Fruit fly (Drosophila melanogaster) whole organism, embryonic: ENCODE measurements around the gene CG34348.
A peak's percentile ranks its signal among the peaks of the same experiment; 100 is the strongest.

Experiments used
- CG1024 ChIP-seq: fragments of 200-800 bp; sonication (Bioruptor generic); IDR thresholded peaks from 2 replicates; pipeline ENCODE4 v1.3.6; 2022; ENCODE audit warnings: missing biosample characterization, missing genetic modification characterization
- CG10462 ChIP-seq: fragments of 200-800 bp; sonication (Bioruptor generic); optimal IDR thresholded peaks from 2 replicates; lab custom pipeline; 2016; ENCODE audit warnings: missing biosample characterization, missing genetic modification characterization
- CG10565 ChIP-seq: fragments of 200-800 bp; sonication (Bioruptor generic); optimal IDR thresholded peaks from 3 replicates; lab custom pipeline; 2016; ENCODE audit warnings: missing biosample characterization, mild to moderate bottlenecking, missing genetic modification characterization
- CG11456 ChIP-seq: fragments of 200-800 bp; sonication (Bioruptor generic); IDR thresholded peaks from 3 replicates; pipeline ENCODE4 v1.3.6; 2022; ENCODE audit warnings: missing biosample characterization, missing genetic modification characterization
- CG11696 ChIP-seq: fragments of 200-800 bp; sonication (Bioruptor generic); IDR thresholded peaks from 2 replicates; pipeline ENCODE4 v1.3.6; 2022; ENCODE audit warnings: missing biosample characterization, missing genetic modification characterization
- CG13287 ChIP-seq: fragments of 200-800 bp; sonication (Bioruptor generic); IDR thresholded peaks from 2 replicates; pipeline ENCODE4 v1.3.6; 2022; ENCODE audit warnings: missing biosample characterization, missing genetic modification characterization; ENCODE audit not compliant: partially characterized antibody
- CG14860 ChIP-seq: fragments of 200-800 bp; sonication (Bioruptor generic); IDR thresholded peaks from 3 replicates; pipeline ENCODE4 v1.3.6; 2022; ENCODE audit warnings: missing biosample characterization, missing genetic modification characterization; ENCODE audit not compliant: partially characterized antibody
- CG15479 ChIP-seq: fragments of 200-800 bp; sonication (Bioruptor generic); optimal IDR thresholded peaks from 3 replicates; lab custom pipeline; 2019; ENCODE audit warnings: missing biosample characterization, mild to moderate bottlenecking, missing genetic modification characterization, moderate library complexity
- CG15601 ChIP-seq: fragments of 200-800 bp; sonication (Bioruptor generic); optimal IDR thresholded peaks from 3 replicates; lab custom pipeline; 2019; ENCODE audit warnings: missing biosample characterization, mild to moderate bottlenecking, missing genetic modification characterization, moderate library complexity
- CG17359 ChIP-seq: fragments of 200-800 bp; sonication (Bioruptor generic); optimal IDR thresholded peaks from 3 replicates; lab custom pipeline; 2018; ENCODE audit warnings: missing biosample characterization, mild to moderate bottlenecking, missing genetic modification characterization, moderate library complexity
- CG1832 ChIP-seq: fragments of 200-800 bp; sonication (Bioruptor generic); optimal IDR thresholded peaks from 2 replicates; lab custom pipeline; 2017; ENCODE audit warnings: missing biosample characterization, mild to moderate bottlenecking, missing genetic modification characterization, inconsistent platforms
- CG18599 ChIP-seq: fragments of 200-800 bp; sonication (Bioruptor generic); optimal IDR thresholded peaks from 3 replicates; lab custom pipeline; 2017; ENCODE audit warnings: missing biosample characterization, missing genetic modification characterization, mild to moderate bottlenecking, moderate library complexity, missing genetic modification reagents
- CG2120 ChIP-seq: fragments of 200-800 bp; sonication (Bioruptor generic); optimal IDR thresholded peaks from 3 replicates; lab custom pipeline; 2016; ENCODE audit warnings: missing biosample characterization, missing genetic modification characterization
- CG30020 ChIP-seq: fragments of 200-800 bp; optimal IDR thresholded peaks from 2 replicates; lab custom pipeline; 2019; ENCODE audit warnings: missing biosample characterization, mild to moderate bottlenecking, missing genetic modification characterization, moderate library complexity
- CG32772 ChIP-seq: fragments of 200-800 bp; sonication (Bioruptor generic); IDR thresholded peaks from 2 replicates; pipeline ENCODE4 v1.3.6; 2022; ENCODE audit warnings: missing biosample characterization, missing genetic modification characterization
- CG4617 ChIP-seq: fragments of 200-800 bp; sonication (Bioruptor generic); optimal IDR thresholded peaks from 3 replicates; lab custom pipeline; 2016; ENCODE audit warnings: missing biosample characterization, missing genetic modification characterization, borderline replicate concordance
- CG7786 ChIP-seq: fragments of 200-800 bp; sonication (Bioruptor generic); optimal IDR thresholded peaks from 2 replicates; lab custom pipeline; 2016; ENCODE audit warnings: missing biosample characterization, missing genetic modification characterization
- CG8478 ChIP-seq: fragments of >200 bp; optimal IDR thresholded peaks from 2 replicates; lab custom pipeline; 2018
- CrebB ChIP-seq: fragments of 200-800 bp; sonication (Bioruptor generic); optimal IDR thresholded peaks from 3 replicates; lab custom pipeline; 2018; ENCODE audit warnings: missing biosample characterization, mild to moderate bottlenecking, missing genetic modification characterization
- Dip3 ChIP-seq: fragments of 200-800 bp; sonication (Bioruptor generic); optimal IDR thresholded peaks from 3 replicates; lab custom pipeline; 2016; ENCODE audit warnings: missing biosample characterization, missing genetic modification characterization
- ERR ChIP-seq: fragments of 200-800 bp; sonication (Bioruptor generic); optimal IDR thresholded peaks from 2 replicates; lab custom pipeline; 2016; ENCODE audit warnings: missing biosample characterization, missing genetic modification characterization
- Eip74EF ChIP-seq, 2 experiments: fragments of 200-800 bp in 1 of 2; fragments of >200 bp in 1 of 2; sonication (Bioruptor generic) in 1 of 2; optimal IDR thresholded peaks; 2 replicates each; lab custom pipeline; 2017 to 2019; ENCODE audit warnings: missing biosample characterization in 2 of 2, missing genetic modification characterization in 2 of 2, mild to moderate bottlenecking in 1 of 2, moderate library complexity in 1 of 2
- Jarid2 ChIP-seq: fragments of 200-800 bp; sonication (Bioruptor generic); optimal IDR thresholded peaks from 3 replicates; lab custom pipeline; 2017; ENCODE audit warnings: mild to moderate bottlenecking, missing biosample characterization, missing genetic modification reagents, missing genetic modification characterization
- Pdp1 ChIP-seq, 2 experiments: fragments of 200-800 bp; sonication (Bioruptor generic); optimal IDR thresholded peaks; 3 replicates each; lab custom pipeline; 2016; ENCODE audit warnings: missing biosample characterization in 2 of 2, missing genetic modification characterization in 2 of 2, mild to moderate bottlenecking in 1 of 2, moderate library complexity in 1 of 2
- Scr ChIP-seq: fragments of 200-800 bp; sonication (Bioruptor generic); IDR thresholded peaks from 2 replicates; pipeline ENCODE4 v1.3.6; 2022; ENCODE audit warnings: missing biosample characterization, missing genetic modification characterization; ENCODE audit not compliant: partially characterized antibody
- Taf1 ChIP-seq: fragments of 200-800 bp; sonication (Bioruptor generic); IDR thresholded peaks from 2 replicates; pipeline ENCODE4 v1.3.6; 2022; ENCODE audit warnings: missing biosample characterization, missing genetic modification characterization
- Trl ChIP-seq, 3 experiments: fragments of >200 bp in 2 of 3; fragments of 200-800 bp in 1 of 3; sonication (Bioruptor generic) in 1 of 3; optimal IDR thresholded peaks; 2 replicates in 1 of 3; 3 replicates in 2 of 3; lab custom pipeline; 2016 to 2017; ENCODE audit warnings: missing biosample characterization in 1 of 3, missing genetic modification characterization in 1 of 3
- bigmax ChIP-seq: fragments of 200-800 bp; sonication (Bioruptor generic); optimal IDR thresholded peaks from 2 replicates; lab custom pipeline; 2018; ENCODE audit warnings: missing biosample characterization, mild to moderate bottlenecking, missing genetic modification characterization
- bsh ChIP-seq, 2 experiments: fragments of 200-800 bp; sonication (Bioruptor generic); optimal IDR thresholded peaks; 2 replicates each; lab custom pipeline; 2017 to 2018; ENCODE audit warnings: mild to moderate bottlenecking in 2 of 2, missing biosample characterization in 2 of 2, missing genetic modification characterization in 2 of 2, moderate library complexity in 1 of 2
- cg ChIP-seq: fragments of 200-800 bp; sonication (Bioruptor generic); optimal IDR thresholded peaks from 3 replicates; lab custom pipeline; 2019; ENCODE audit warnings: missing biosample characterization, mild to moderate bottlenecking, missing genetic modification characterization, moderate library complexity
- chinmo ChIP-seq: fragments of 200-800 bp; sonication (Bioruptor generic); IDR thresholded peaks from 4 replicates; pipeline ENCODE4 v1.3.6; 2022; ENCODE audit warnings: missing biosample characterization, missing genetic modification characterization; ENCODE audit not compliant: partially characterized antibody
- gce ChIP-seq: fragments of 200-800 bp; sonication (Bioruptor generic); IDR thresholded peaks from 3 replicates; pipeline ENCODE4 v1.3.6; 2022; ENCODE audit warnings: missing biosample characterization, missing genetic modification characterization
- gcm ChIP-seq: fragments of 200-800 bp; sonication (Bioruptor generic); optimal IDR thresholded peaks from 2 replicates; lab custom pipeline; 2019; ENCODE audit warnings: missing biosample characterization, mild to moderate bottlenecking, missing genetic modification characterization, moderate library complexity
- kah ChIP-seq: fragments of 200-800 bp; sonication (Bioruptor generic); optimal IDR thresholded peaks from 2 replicates; lab custom pipeline; 2018; ENCODE audit warnings: missing biosample characterization, mild to moderate bottlenecking, missing genetic modification characterization
- klu ChIP-seq: fragments of 200-800 bp; sonication (Bioruptor generic); IDR thresholded peaks from 2 replicates; pipeline ENCODE4 v1.3.6; 2022; ENCODE audit warnings: missing biosample characterization, missing genetic modification characterization
- kni ChIP-seq: fragments of 200-800 bp; sonication (Bioruptor generic); optimal IDR thresholded peaks from 3 replicates; lab custom pipeline; 2017; ENCODE audit warnings: mild to moderate bottlenecking, missing biosample characterization, missing genetic modification reagents, missing genetic modification characterization
- lbe ChIP-seq: fragments of 200-800 bp; sonication (Bioruptor generic); optimal IDR thresholded peaks from 2 replicates; lab custom pipeline; 2016; ENCODE audit warnings: missing biosample characterization, mild to moderate bottlenecking, missing genetic modification characterization
- nerfin-1 ChIP-seq: fragments of 200-800 bp; sonication (Bioruptor generic); optimal IDR thresholded peaks from 3 replicates; lab custom pipeline; 2019; ENCODE audit warnings: missing biosample characterization, mild to moderate bottlenecking, missing genetic modification characterization, moderate library complexity
- nerfin-2 ChIP-seq: fragments of 200-800 bp; sonication (Bioruptor generic); IDR thresholded peaks from 2 replicates; pipeline ENCODE4 v1.3.6; 2022; ENCODE audit warnings: missing biosample characterization, missing genetic modification characterization; ENCODE audit not compliant: partially characterized antibody
- nom ChIP-seq: fragments of 200-800 bp; sonication (Bioruptor generic); optimal IDR thresholded peaks from 2 replicates; lab custom pipeline; 2017; ENCODE audit warnings: missing biosample characterization, missing genetic modification characterization, mild to moderate bottlenecking, moderate library complexity, missing genetic modification reagents
- pzg ChIP-seq: fragments of 200-800 bp; sonication (Bioruptor generic); optimal IDR thresholded peaks from 3 replicates; lab custom pipeline; 2018; ENCODE audit warnings: missing biosample characterization, mild to moderate bottlenecking, missing genetic modification characterization, moderate library complexity
- scrt ChIP-seq: fragments of 200-800 bp; sonication (Bioruptor generic); optimal IDR thresholded peaks from 2 replicates; lab custom pipeline; 2018; ENCODE audit warnings: missing biosample characterization, mild to moderate bottlenecking, missing genetic modification characterization, moderate library complexity
- sna ChIP-seq: fragments of 200-800 bp; sonication (Bioruptor generic); IDR thresholded peaks from 2 replicates; pipeline ENCODE4 v1.3.6; 2022; ENCODE audit warnings: missing biosample characterization, missing genetic modification characterization; ENCODE audit not compliant: partially characterized antibody
- stc ChIP-seq: fragments of 200-800 bp; sonication (Bioruptor generic); IDR thresholded peaks from 2 replicates; pipeline ENCODE4 v1.3.6; 2022; ENCODE audit warnings: missing biosample characterization, missing genetic modification characterization
- stwl ChIP-seq: fragments of 200-800 bp; sonication (Bioruptor generic); optimal IDR thresholded peaks from 3 replicates; lab custom pipeline; 2018; ENCODE audit warnings: missing biosample characterization, mild to moderate bottlenecking, missing genetic modification characterization, moderate library complexity
- zen ChIP-seq: fragments of 200-800 bp; sonication (Bioruptor generic); optimal IDR thresholded peaks from 3 replicates; lab custom pipeline; 2018; ENCODE audit warnings: missing biosample characterization, mild to moderate bottlenecking, missing genetic modification characterization, moderate library complexity

CG34348 gene

DNA sequence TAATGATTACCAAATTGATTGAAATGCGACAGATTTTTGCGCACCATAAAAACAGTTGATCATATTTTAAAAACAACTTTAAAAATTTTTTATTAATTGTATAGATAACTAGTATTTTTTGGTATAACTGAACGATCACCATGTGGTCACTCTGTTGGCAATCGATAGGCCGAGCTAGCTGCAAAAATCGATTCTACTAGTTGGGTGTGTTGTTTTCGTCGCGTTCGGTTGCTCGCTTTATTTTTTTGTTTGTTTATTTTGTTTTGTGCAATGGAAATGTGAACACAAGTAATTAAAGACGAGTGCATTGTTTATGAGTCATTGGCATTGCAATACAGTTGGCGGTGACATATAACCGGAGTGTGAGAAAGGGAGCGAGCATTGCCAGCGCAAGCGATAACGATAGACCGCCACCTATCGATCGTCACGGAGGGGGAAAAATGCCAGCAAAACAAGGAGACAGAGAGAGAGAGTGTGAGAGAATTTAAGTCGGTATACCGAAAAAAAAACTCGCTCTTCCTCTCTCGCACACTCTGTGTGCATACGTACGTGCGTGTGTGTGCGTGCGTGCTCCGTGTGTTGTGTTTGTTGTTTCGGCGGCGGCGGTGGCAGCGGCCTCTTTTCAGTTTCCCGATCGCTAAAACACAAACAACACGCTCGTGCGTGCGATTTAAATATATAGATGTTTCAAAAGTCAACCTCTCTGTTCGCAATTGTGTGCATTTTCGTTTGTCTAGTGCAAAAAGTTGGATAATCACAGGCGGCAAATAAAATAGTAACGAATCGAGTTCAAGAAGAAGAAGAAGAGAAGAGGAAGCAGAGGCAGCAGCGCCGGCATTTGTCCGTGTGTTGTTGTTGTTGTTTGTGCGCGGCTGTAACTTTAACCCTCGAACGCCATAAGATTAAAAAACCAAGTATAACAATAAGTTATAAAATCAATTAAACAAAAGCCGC lies 50.1 kb downstream of the CG34348 start (continued):
- TF ChIP-seq CG11696 (GFP tag; lab: Robert Waterston, UW) (no peak), Eip74EF (GFP tag; optimal IDR thresholded peaks at IDR 0.05; lab: Kevin White, UChicago) (peak in 1 of 2 experiments; percentile 45), stc (GFP tag; lab: Robert Waterston, UW) (peak; percentile 60; the same call in 1 of the 2 replicates), gce (no peak), nerfin-1 (tag; lab: Kevin White, UChicago) (peak; percentile 56), lbe (GFP tag; lab: Kevin White, UChicago) (peak; percentile 9), CG15601 (tag; lab: Kevin White, UChicago) (no peak), Taf1 (no peak), Scr (GFP tag; lab: Robert Waterston, UW) (peak; percentile 78), CG17359 (tag; lab: Kevin White, UChicago) (peak; percentile 2), chinmo (GFP tag; lab: Robert Waterston, UW) (peak; percentile 65; the same call in 3 of the 4 replicates), sna (GFP tag; lab: Robert Waterston, UW) (peak; percentile 84), CG4617 (GFP tag; lab: Kevin White, UChicago) (peak; percentile 49), CG10565 (GFP tag; lab: Kevin White, UChicago) (no peak), Pdp1 (GFP tag; optimal IDR thresholded peaks at IDR 0.05; lab: Kevin White, UChicago) (peak in 1 of 2 experiments; percentile 7), bigmax (GFP tag; lab: Kevin White, UChicago) (no peak), scrt (GFP tag; lab: Kevin White, UChicago) (no peak), kah (GFP tag; lab: Kevin White, UChicago) (no peak), CG32772 (GFP tag; lab: Robert Waterston, UW) (no peak), Jarid2 (GFP tag; lab: Kevin White, UChicago) (peak; percentile 58), CG10462 (no peak), CG30020 (peak; percentile 28), stwl (tag; lab: Kevin White, UChicago) (peak; percentile 70), CG1024 (GFP tag; lab: Robert Waterston, UW) (no peak), klu (GFP tag; lab: Robert Waterston, UW) (no peak), CG13287 (peak; percentile 76), CG2120 (no peak), CG15479 (GFP tag; lab: Kevin White, UChicago) (peak; percentile 13), CrebB (tag; lab: Kevin White, UChicago) (peak; percentile 20), cg (GFP tag; lab: Kevin White, UChicago) (peak; percentile 90), CG14860 (GFP tag; lab: Robert Waterston, UW) (peak; percentile 83), nom (GFP tag; lab: Kevin White, UChicago) (peak; percentile 14), Dip3 (GFP tag; lab: Kevin White, UChicago) (no peak), pzg (GFP tag; lab: Kevin White, UChicago) (peak; percentile 36), kni (GFP tag; lab: Kevin White, UChicago) (peak; percentile 23), CG8478 (no peak), CG7786 (GFP tag; lab: Kevin White, UChicago) (no peak), ERR (GFP tag; lab: Kevin White, UChicago) (no peak), bsh (GFP tag; optimal IDR thresholded peaks at IDR 0.05; lab: Kevin White, UChicago) (peak in 1 of 2 experiments; percentile 43), CG18599 (GFP tag; lab: Kevin White, UChicago) (peak; percentile 14), CG1832 (GFP tag; lab: Kevin White, UChicago) (peak; percentile 56), gcm (GFP tag; lab: Kevin White, UChicago) (no peak), nerfin-2 (peak; percentile 82), Trl (optimal IDR thresholded peaks at IDR 0.05; lab: Kevin White, UChicago) (peak; percentile 87 to 91), Trl (GFP tag; optimal IDR thresholded peaks at IDR 0.05; lab: Kevin White, UChicago) (peak; percentile 30), CG11456 (GFP tag; lab: Robert Waterston, UW) (no peak), zen (tag; lab: Kevin White, UChicago) (peak; percentile 2)
